Fruit fly (Drosophila melanogaster) whole organism, embryonic: Measurements from ENCODE around the gene CG3544.

Experiments
- CG10462 ChIP-seq: fragments of 200-800 bp; sonication (Bioruptor generic); optimal IDR thresholded peaks from 2 replicates; lab custom pipeline; 2016; ENCODE audit warnings: missing biosample characterization, missing genetic modification characterization
- CG11093 ChIP-seq: fragments of 200-800 bp; sonication (Bioruptor generic); IDR thresholded peaks from 3 replicates; pipeline ENCODE4 v1.3.6; 2022; ENCODE audit warnings: missing biosample characterization, missing genetic modification characterization
- CG1233 ChIP-seq: fragments of 200-800 bp; sonication (Bioruptor generic); optimal IDR thresholded peaks from 4 replicates; lab custom pipeline; 2018; ENCODE audit warnings: missing biosample characterization, mild to moderate bottlenecking, missing genetic modification characterization
- CG13287 ChIP-seq: fragments of 200-800 bp; sonication (Bioruptor generic); IDR thresholded peaks from 2 replicates; pipeline ENCODE4 v1.3.6; 2022; ENCODE audit warnings: missing biosample characterization, missing genetic modification characterization; ENCODE audit not compliant: partially characterized antibody
- CG13775 ChIP-seq: fragments of 200-800 bp; sonication (Bioruptor generic); optimal IDR thresholded peaks from 3 replicates; lab custom pipeline; 2017; ENCODE audit warnings: missing biosample characterization, mild to moderate bottlenecking, missing genetic modification characterization
- CG14014 ChIP-seq: fragments of 200-800 bp; sonication (Bioruptor generic); IDR thresholded peaks from 2 replicates; pipeline ENCODE4 v1.3.6; 2022; ENCODE audit warnings: missing biosample characterization, missing genetic modification characterization
- CG15269 ChIP-seq: fragments of 200-800 bp; sonication (Bioruptor generic); optimal IDR thresholded peaks from 2 replicates; lab custom pipeline; 2018; ENCODE audit warnings: missing biosample characterization, mild to moderate bottlenecking, missing genetic modification characterization, moderate library complexity
- CG16815 ChIP-seq: fragments of 200-800 bp; sonication (Bioruptor generic); optimal IDR thresholded peaks from 3 replicates; lab custom pipeline; 2017; ENCODE audit warnings: missing biosample characterization, mild to moderate bottlenecking, missing genetic modification characterization
- CG17328 ChIP-seq: fragments of 200-800 bp; sonication (Bioruptor generic); IDR thresholded peaks from 2 replicates; pipeline ENCODE4 v1.3.6; 2022; ENCODE audit warnings: missing biosample characterization, missing genetic modification characterization
- CG17361 ChIP-seq: fragments of 200-800 bp; sonication (Bioruptor generic); IDR thresholded peaks from 3 replicates; pipeline ENCODE4 v1.3.6; 2022; ENCODE audit warnings: missing biosample characterization, missing genetic modification characterization
- CG17612 ChIP-seq: fragments of 200-800 bp; sonication (Bioruptor generic); IDR thresholded peaks from 2 replicates; pipeline ENCODE4 v1.3.6; 2022; ENCODE audit warnings: missing biosample characterization, missing genetic modification characterization
- CG17912 ChIP-seq: fragments of 200-800 bp; sonication (Bioruptor generic); optimal IDR thresholded peaks from 2 replicates; lab custom pipeline; 2018; ENCODE audit warnings: missing biosample characterization, mild to moderate bottlenecking, missing genetic modification characterization
- CG3838 ChIP-seq: fragments of 200-800 bp; sonication (Bioruptor generic); optimal IDR thresholded peaks from 3 replicates; lab custom pipeline; 2016; ENCODE audit warnings: missing biosample characterization, missing genetic modification characterization
- CG42726 ChIP-seq: fragments of 200-800 bp; sonication (Bioruptor generic); IDR thresholded peaks from 2 replicates; pipeline ENCODE4 v1.3.6; 2022; ENCODE audit warnings: missing biosample characterization, missing genetic modification characterization; ENCODE audit not compliant: partially characterized antibody
- CG4424 ChIP-seq: fragments of 200-800 bp; sonication (Bioruptor generic); optimal IDR thresholded peaks from 3 replicates; lab custom pipeline; 2016; ENCODE audit warnings: missing biosample characterization, missing genetic modification characterization
- CG6689 ChIP-seq: fragments of 200-800 bp; sonication (Bioruptor generic); IDR thresholded peaks from 2 replicates; pipeline ENCODE4 v1.3.6; 2022; ENCODE audit warnings: missing biosample characterization, missing genetic modification characterization
- CG6854 ChIP-seq: fragments of 200-800 bp; sonication (Bioruptor generic); optimal IDR thresholded peaks from 3 replicates; lab custom pipeline; 2017; ENCODE audit warnings: missing biosample characterization, mild to moderate bottlenecking, missing genetic modification characterization
- CG8765 ChIP-seq: fragments of 200-800 bp; sonication (Bioruptor generic); IDR thresholded peaks from 2 replicates; pipeline ENCODE4 v1.3.6; 2022; ENCODE audit warnings: missing biosample characterization, missing genetic modification characterization
- CTCF ChIP-seq: fragments of 200-800 bp; sonication (Bioruptor generic); optimal IDR thresholded peaks from 2 replicates; lab custom pipeline; 2017; ENCODE audit warnings: missing biosample characterization, mild to moderate bottlenecking, missing genetic modification characterization, moderate library complexity
- CkIIα-i1 ChIP-seq: fragments of 200-800 bp; sonication (Bioruptor generic); IDR thresholded peaks from 2 replicates; pipeline ENCODE4 v1.3.6; 2022; ENCODE audit warnings: missing biosample characterization, missing genetic modification characterization
- CoRest ChIP-seq: fragments of 200-800 bp; sonication (Bioruptor generic); optimal IDR thresholded peaks from 3 replicates; lab custom pipeline; 2018; ENCODE audit warnings: missing biosample characterization, mild to moderate bottlenecking, missing genetic modification characterization, moderate library complexity
- D ChIP-seq, 2 experiments: fragments of 200-800 bp in 1 of 2; fragments of >200 bp in 1 of 2; sonication (Bioruptor generic) in 1 of 2; optimal IDR thresholded peaks; 2 replicates in 1 of 2; 3 replicates in 1 of 2; lab custom pipeline; 2017; ENCODE audit warnings: mild to moderate bottlenecking in 1 of 2, missing biosample characterization in 1 of 2, missing genetic modification characterization in 1 of 2, missing genetic modification reagents in 1 of 2
- Deaf1 ChIP-seq: fragments of 200-800 bp; optimal IDR thresholded peaks from 3 replicates; lab custom pipeline; 2019; ENCODE audit warnings: missing biosample characterization, mild to moderate bottlenecking, missing genetic modification characterization, moderate library complexity
- Dip3 ChIP-seq: fragments of 200-800 bp; sonication (Bioruptor generic); optimal IDR thresholded peaks from 3 replicates; lab custom pipeline; 2016; ENCODE audit warnings: missing biosample characterization, missing genetic modification characterization
- E2f1 ChIP-seq: fragments of 200-800 bp; sonication (Bioruptor generic); IDR thresholded peaks from 2 replicates; pipeline ENCODE4 v1.3.6; 2022; ENCODE audit warnings: missing biosample characterization, missing genetic modification characterization
- HLH54F ChIP-seq: fragments of 200-800 bp; sonication (Bioruptor generic); optimal IDR thresholded peaks from 3 replicates; lab custom pipeline; 2016; ENCODE audit warnings: missing biosample characterization, missing genetic modification characterization
- Jarid2 ChIP-seq: fragments of 200-800 bp; sonication (Bioruptor generic); optimal IDR thresholded peaks from 3 replicates; lab custom pipeline; 2017; ENCODE audit warnings: mild to moderate bottlenecking, missing biosample characterization, missing genetic modification reagents, missing genetic modification characterization
- Lim3 ChIP-seq: fragments of 200-800 bp; sonication (Bioruptor generic); IDR thresholded peaks from 2 replicates; pipeline ENCODE4 v1.3.6; 2022; ENCODE audit warnings: missing biosample characterization, missing genetic modification characterization
- Side ChIP-seq: fragments of 200-800 bp; sonication (Bioruptor generic); optimal IDR thresholded peaks from 2 replicates; lab custom pipeline; 2016; ENCODE audit warnings: missing biosample characterization, missing genetic modification characterization
- al ChIP-seq: fragments of 200-800 bp; sonication (Bioruptor generic); IDR thresholded peaks from 2 replicates; pipeline ENCODE4 v1.3.6; 2022; ENCODE audit warnings: missing biosample characterization, missing genetic modification characterization
- az2 ChIP-seq: fragments of 200-800 bp; sonication (Bioruptor generic); optimal IDR thresholded peaks from 3 replicates; lab custom pipeline; 2016; ENCODE audit warnings: missing biosample characterization, missing genetic modification characterization
- bbx ChIP-seq: fragments of 200-800 bp; sonication (Bioruptor generic); IDR thresholded peaks from 2 replicates; pipeline ENCODE4 v1.3.6; 2022; ENCODE audit warnings: missing biosample characterization, missing genetic modification characterization; ENCODE audit not compliant: partially characterized antibody
- corto ChIP-seq: fragments of 200-800 bp; sonication (Bioruptor generic); optimal IDR thresholded peaks from 2 replicates; lab custom pipeline; 2016; ENCODE audit warnings: missing biosample characterization, mild to moderate bottlenecking, missing genetic modification characterization, moderate library complexity
- da ChIP-seq: fragments of 200-800 bp; sonication (Bioruptor generic); optimal IDR thresholded peaks from 2 replicates; lab custom pipeline; 2016; ENCODE audit warnings: missing biosample characterization, missing genetic modification characterization
- fd96Cb ChIP-seq: fragments of 200-800 bp; sonication (Bioruptor generic); optimal IDR thresholded peaks from 2 replicates; lab custom pipeline; 2018; ENCODE audit warnings: missing biosample characterization, mild to moderate bottlenecking, missing genetic modification characterization, moderate library complexity
- gfzf ChIP-seq: fragments of 200-800 bp; sonication (Bioruptor generic); optimal IDR thresholded peaks from 2 replicates; lab custom pipeline; 2016; ENCODE audit warnings: missing biosample characterization, mild to moderate bottlenecking, missing genetic modification characterization, moderate library complexity
- gsb-n ChIP-seq: fragments of 200-800 bp; sonication (Bioruptor generic); optimal IDR thresholded peaks from 3 replicates; lab custom pipeline; 2018; ENCODE audit warnings: missing biosample characterization, mild to moderate bottlenecking, missing genetic modification characterization
- gt ChIP-seq: fragments of 200-800 bp; sonication (Bioruptor generic); IDR thresholded peaks from 2 replicates; pipeline ENCODE4 v1.3.6; 2022; ENCODE audit warnings: missing biosample characterization, missing genetic modification characterization
- klu ChIP-seq: fragments of 200-800 bp; sonication (Bioruptor generic); IDR thresholded peaks from 2 replicates; pipeline ENCODE4 v1.3.6; 2022; ENCODE audit warnings: missing biosample characterization, missing genetic modification characterization
- lilli ChIP-seq: fragments of 200-800 bp; sonication (Bioruptor generic); optimal IDR thresholded peaks from 3 replicates; lab custom pipeline; 2016; ENCODE audit warnings: missing biosample characterization, missing genetic modification characterization
- mirr ChIP-seq: fragments of 200-800 bp; sonication (Bioruptor generic); optimal IDR thresholded peaks from 3 replicates; lab custom pipeline; 2018; ENCODE audit warnings: missing biosample characterization, mild to moderate bottlenecking, missing genetic modification characterization
- nmo ChIP-seq: fragments of 200-800 bp; sonication (Bioruptor generic); optimal IDR thresholded peaks from 2 replicates; lab custom pipeline; 2018; ENCODE audit warnings: missing biosample characterization, mild to moderate bottlenecking, missing genetic modification characterization, moderate library complexity
- otp ChIP-seq: fragments of 200-800 bp; sonication (Bioruptor generic); IDR thresholded peaks from 3 replicates; pipeline ENCODE4, ENCODE4 v1.3.6; 2022; ENCODE audit warnings: missing biosample characterization, missing genetic modification characterization
- run ChIP-seq: fragments of 200-800 bp; sonication (Bioruptor generic); optimal IDR thresholded peaks from 3 replicates; lab custom pipeline; 2018; ENCODE audit warnings: missing biosample characterization, mild to moderate bottlenecking, missing genetic modification characterization
- sd ChIP-seq: fragments of 200-800 bp; sonication (Bioruptor generic); optimal IDR thresholded peaks from 3 replicates; lab custom pipeline; 2018; ENCODE audit warnings: missing biosample characterization, mild to moderate bottlenecking, missing genetic modification characterization, moderate library complexity
- shn ChIP-seq: fragments of 200-800 bp; sonication (Bioruptor generic); optimal IDR thresholded peaks from 3 replicates; lab custom pipeline; 2016; ENCODE audit warnings: missing biosample characterization, missing genetic modification characterization
- sna ChIP-seq: fragments of 200-800 bp; sonication (Bioruptor generic); IDR thresholded peaks from 2 replicates; pipeline ENCODE4 v1.3.6; 2022; ENCODE audit warnings: missing biosample characterization, missing genetic modification characterization; ENCODE audit not compliant: partially characterized antibody
- sqz ChIP-seq: fragments of 200-800 bp; sonication (Bioruptor generic); optimal IDR thresholded peaks from 3 replicates; lab custom pipeline; 2018; ENCODE audit warnings: missing biosample characterization, mild to moderate bottlenecking, missing genetic modification characterization
- trem ChIP-seq: fragments of 200-800 bp; optimal IDR thresholded peaks from 3 replicates; lab custom pipeline; 2019; ENCODE audit warnings: missing biosample characterization, mild to moderate bottlenecking, missing genetic modification characterization, moderate library complexity
- usp ChIP-seq: fragments of >200 bp; optimal IDR thresholded peaks from 2 replicates; lab custom pipeline; 2017; ENCODE audit warnings: missing biosample characterization, missing genetic modification characterization
- vnd ChIP-seq: fragments of 200-800 bp; sonication (Bioruptor generic); IDR thresholded peaks from 3 replicates; pipeline ENCODE4 v1.3.6; 2022; ENCODE audit warnings: missing biosample characterization, missing genetic modification characterization; ENCODE audit not compliant: partially characterized antibody
- yki ChIP-seq: fragments of >200 bp; optimal IDR thresholded peaks from 3 replicates; lab custom pipeline; 2018

The CG3544 gene

dm6 chr2L:740031-740430, 44.1 kb upstream of the CG3544 start (continued):
- TF ChIP-seq fd96Cb (tag; lab: Kevin White, UChicago): no peak
- TF ChIP-seq run: no peak
- no peak for TF ChIP-seq Side (GFP tag; lab: Kevin White, UChicago)
- TF ChIP-seq Dip3 (GFP tag; lab: Kevin White, UChicago): peak; percentile 6
- no peak for TF ChIP-seq lilli (GFP tag; lab: Kevin White, UChicago)
- TF ChIP-seq Lim3 (GFP tag; lab: Robert Waterston, UW): no peak
- TF ChIP-seq corto (GFP tag; lab: Kevin White, UChicago): no peak
- TF ChIP-seq CG17912 (GFP tag; lab: Kevin White, UChicago): peak; percentile 7
- TF ChIP-seq CG13775 (GFP tag; lab: Kevin White, UChicago): peak; percentile 2
- TF ChIP-seq usp (GFP tag; lab: Kevin White, UChicago): no peak
- TF ChIP-seq CG14014 (GFP tag; lab: Robert Waterston, UW): no peak
- no peak for TF ChIP-seq CG8765
- no peak for TF ChIP-seq CG10462 (GFP tag; lab: Kevin White, UChicago)
- TF ChIP-seq da: no peak
- no peak; the same call in 2 of the 3 replicates for TF ChIP-seq CG17361
- peak; percentile 27 for TF ChIP-seq Jarid2 (GFP tag; lab: Kevin White, UChicago)
- no peak for TF ChIP-seq CkIIα-i1 (GFP tag; lab: Robert Waterston, UW)
- TF ChIP-seq otp: no peak
- TF ChIP-seq az2 (GFP tag; lab: Kevin White, UChicago): no peak
- no peak for TF ChIP-seq CG15269 (tag; lab: Kevin White, UChicago)
- TF ChIP-seq CG42726 (GFP tag; lab: Robert Waterston, UW): peak; percentile 71; the same call in 1 of the 2 replicates
- no peak for TF ChIP-seq Deaf1 (tag; lab: Kevin White, UChicago)
- no peak for TF ChIP-seq CG3838 (GFP tag; lab: Kevin White, UChicago)
- no peak for TF ChIP-seq trem (tag; lab: Kevin White, UChicago)
- TF ChIP-seq klu (GFP tag; lab: Robert Waterston, UW): no peak
- peak; percentile 95 for TF ChIP-seq CTCF (GFP tag; lab: Kevin White, UChicago)
- TF ChIP-seq mirr (GFP tag; lab: Kevin White, UChicago): no peak
- TF ChIP-seq D (optimal IDR thresholded peaks at IDR 0.05; lab: Kevin White, UChicago): no peak
- no peak for TF ChIP-seq D (GFP tag; optimal IDR thresholded peaks at IDR 0.05; lab: Kevin White, UChicago)
- TF ChIP-seq CG16815: no peak
- TF ChIP-seq al (GFP tag; lab: Robert Waterston, UW): 0 out of 2 replicates have a peak, but pooled peaks have one; percentile 25
- no peak for TF ChIP-seq HLH54F (GFP tag; lab: Kevin White, UChicago)
- TF ChIP-seq CG17612 (GFP tag; lab: Robert Waterston, UW): no peak
- TF ChIP-seq CG6854: no peak
- TF ChIP-seq CG13287 (GFP tag; lab: Robert Waterston, UW): 0 out of 2 replicates have a peak, but pooled peaks have one; percentile 40
- TF ChIP-seq gsb-n (tag; lab: Kevin White, UChicago): no peak
- no peak for TF ChIP-seq E2f1 (GFP tag; lab: Robert Waterston, UW)
- no peak for TF ChIP-seq sna (GFP tag; lab: Robert Waterston, UW)
- no peak for TF ChIP-seq gt (GFP tag; lab: Robert Waterston, UW)
- TF ChIP-seq CG6689 (GFP tag; lab: Robert Waterston, UW): no peak
- no peak for TF ChIP-seq gfzf (GFP tag; lab: Kevin White, UChicago)
- TF ChIP-seq CG11093 (GFP tag; lab: Robert Waterston, UW): no peak
- no peak for TF ChIP-seq CG1233 (GFP tag; lab: Kevin White, UChicago)
- no peak for TF ChIP-seq sqz
- no peak for TF ChIP-seq shn
- TF ChIP-seq CoRest (tag; lab: Kevin White, UChicago): peak; percentile 27
- TF ChIP-seq CG17328 (GFP tag; lab: Robert Waterston, UW): no peak
- no peak for TF ChIP-seq vnd (GFP tag; lab: Robert Waterston, UW)
- peak; percentile 39; the same call in 1 of the 2 replicates for TF ChIP-seq bbx (GFP tag; lab: Robert Waterston, UW)
- TF ChIP-seq nmo (GFP tag; lab: Kevin White, UChicago): peak; percentile 51
- peak; percentile 11 for TF ChIP-seq yki
- TF ChIP-seq CG4424 (GFP tag; lab: Kevin White, UChicago): peak; percentile 52
- TF ChIP-seq sd (tag; lab: Kevin White, UChicago): no peak
